Fruit fly (Drosophila melanogaster): ENCODE data around the gene pch2.

dm6 chr3R:8521499-8521898, 40.1 kb downstream of the pch2 start, which contains the start of gene CG31454:
- TF ChIP-seq CG10669 (GFP tag; optimal IDR thresholded peaks at IDR 0.05): no peak
- TF ChIP-seq Blimp-1 (GFP tag; optimal IDR thresholded peaks at IDR 0.05): no peak
- TF ChIP-seq net (GFP tag; optimal IDR thresholded peaks at IDR 0.05): no peak
- no peak for TF ChIP-seq Hr39 (GFP tag; optimal IDR thresholded peaks at IDR 0.05)
- no peak for TF ChIP-seq CG10631 (GFP tag; optimal IDR thresholded peaks at IDR 0.05)
- no peak for TF ChIP-seq ss (GFP tag; optimal IDR thresholded peaks at IDR 0.05)
- TF ChIP-seq cyc (GFP tag; optimal IDR thresholded peaks at IDR 0.05): no peak
- TF ChIP-seq CG32006 (GFP tag; optimal IDR thresholded peaks at IDR 0.05): no peak
- TF ChIP-seq dsx (GFP tag; optimal IDR thresholded peaks at IDR 0.05; ENCODE audit: poor library complexity, severe bottlenecking): no peak
